Worm (Caenorhabditis elegans) whole organism, mixed stage, embryonic: ENCODE data around the gene mai-2.

ENCODE experiments used
- blmp-1 ChIP-seq: fragments of 150-350 bp; optimal IDR thresholded peaks from 2 replicates; lab custom pipeline; 2014; ENCODE audit warnings: missing biosample characterization, missing genetic modification characterization
- elt-1 ChIP-seq: sonication (generic microtip); optimal IDR thresholded peaks from 2 replicates; lab custom pipeline; 2017; ENCODE audit warnings: missing genetic modification characterization, mild to moderate bottlenecking, missing compliant biosample characterization, antibody characterized with exemption, moderate library complexity, borderline replicate concordance; ENCODE audit not compliant: insufficient read depth
- elt-3 ChIP-seq: fragments of 150-350 bp; optimal IDR thresholded peaks from 2 replicates; lab custom pipeline; 2014; ENCODE audit warnings: missing biosample characterization, missing genetic modification characterization
- lsy-2 ChIP-seq: fragments of 150-350 bp; optimal IDR thresholded peaks from 2 replicates; lab custom pipeline; 2014; ENCODE audit warnings: missing biosample characterization, missing genetic modification characterization
- mab-5 ChIP-seq: fragments of 150-350 bp; optimal IDR thresholded peaks from 2 replicates; lab custom pipeline; 2014; ENCODE audit warnings: missing biosample characterization, missing genetic modification characterization
- nhr-237 ChIP-seq: fragments of 150-350 bp; optimal IDR thresholded peaks from 2 replicates; lab custom pipeline; 2014; ENCODE audit warnings: missing biosample characterization, missing genetic modification characterization
- nhr-28 ChIP-seq: fragments of 150-350 bp; optimal IDR thresholded peaks from 2 replicates; lab custom pipeline; 2014; ENCODE audit warnings: missing biosample characterization, missing genetic modification characterization
- nhr-76 ChIP-seq: sonication (generic microtip); optimal IDR thresholded peaks from 2 replicates; lab custom pipeline; 2017; ENCODE audit warnings: missing biosample characterization, missing genetic modification characterization
- pha-4 ChIP-seq: fragments of 150-350 bp; optimal IDR thresholded peaks from 2 replicates; lab custom pipeline; 2018; ENCODE audit warnings: missing biosample characterization, missing genetic modification reagents, missing genetic modification characterization
- snpc-4 ChIP-seq: fragments of 150-350 bp; optimal IDR thresholded peaks from 2 replicates; lab custom pipeline; 2014; ENCODE audit warnings: missing biosample characterization, missing genetic modification characterization
- sptf-1 ChIP-seq: sonication (generic microtip); optimal IDR thresholded peaks from 2 replicates; lab custom pipeline; 2017; ENCODE audit warnings: mild to moderate bottlenecking, missing genetic modification characterization, moderate library complexity, missing compliant biosample characterization
- unc-39 ChIP-seq: fragments of 150-350 bp; optimal IDR thresholded peaks from 2 replicates; lab custom pipeline; 2014; ENCODE audit warnings: missing biosample characterization, missing genetic modification characterization
- unc-62 ChIP-seq: fragments of 150-350 bp; optimal IDR thresholded peaks from 2 replicates; lab custom pipeline; 2014; ENCODE audit warnings: missing biosample characterization, missing genetic modification reagents, missing genetic modification characterization
- zip-8 ChIP-seq: fragments of 150-350 bp; optimal IDR thresholded peaks from 2 replicates; lab custom pipeline; 2014; ENCODE audit warnings: missing biosample characterization, missing genetic modification characterization

DNA sequence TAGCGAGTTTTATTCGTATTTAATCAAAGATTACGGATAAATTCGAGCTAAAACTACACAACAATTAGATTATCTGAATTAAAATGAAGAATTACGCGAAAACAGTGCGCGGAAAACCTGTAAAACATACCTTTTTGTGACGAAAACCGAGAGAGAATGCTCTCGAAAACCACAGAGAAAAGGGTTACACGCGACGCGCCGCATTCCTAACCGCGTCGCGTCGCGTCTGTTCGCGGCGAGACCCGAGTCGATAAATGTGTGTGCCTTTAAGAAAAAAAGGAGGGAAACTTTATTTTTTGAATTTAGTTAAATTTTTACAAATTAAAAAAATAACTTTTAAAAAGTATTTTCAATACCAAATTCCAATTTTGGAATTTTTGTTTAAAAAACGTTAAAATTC lies 47.0 kb upstream of the mai-2 start, which contains the start of gene hrpa-1:
- TF ChIP-seq pha-4 (tag; lab: Kevin White, UChicago) = peak; percentile 70
- TF ChIP-seq elt-3 (tag; lab: Kevin White, UChicago) = peak; percentile 27
- no peak for TF ChIP-seq zip-8 (tag; lab: Kevin White, UChicago)
- peak; percentile 83 for TF ChIP-seq nhr-237 (tag; lab: Kevin White, UChicago)
- TF ChIP-seq elt-1 = no peak
- TF ChIP-seq lsy-2 (tag; lab: Kevin White, UChicago) = peak; percentile 88
- TF ChIP-seq snpc-4 (tag; lab: Kevin White, UChicago) = no peak
- TF ChIP-seq blmp-1 (tag; lab: Kevin White, UChicago) = no peak
- TF ChIP-seq unc-62 (GFP tag; lab: Kevin White, UChicago) = no peak
- no peak for TF ChIP-seq nhr-76
- TF ChIP-seq unc-39 (tag; lab: Kevin White, UChicago) = no peak
- peak; percentile 50 for TF ChIP-seq sptf-1 (tag; lab: Kevin White, UChicago)
- TF ChIP-seq mab-5 (tag; lab: Kevin White, UChicago) = peak; percentile 4
- no peak for TF ChIP-seq nhr-28 (tag; lab: Kevin White, UChicago)
